Worm (Caenorhabditis elegans) whole organism, L1 larva: ENCODE results near the gene dyf-2.

Experiments used
- Y116A8C.19 ChIP-seq: sonication (generic microtip); optimal IDR thresholded peaks from 2 replicates; lab custom pipeline; 2016; ENCODE audit warnings: missing compliant biosample characterization, missing genetic modification characterization, borderline replicate concordance
- alr-1 ChIP-seq: fragments of 200-800 bp; sonication (Bioruptor generic); optimal IDR thresholded peaks from 2 replicates; lab custom pipeline; 2018; ENCODE audit warnings: borderline replicate concordance, mild to moderate bottlenecking, missing genetic modification characterization, missing compliant biosample characterization
- ceh-88 ChIP-seq: fragments of 200-800 bp; sonication (Bioruptor generic); IDR thresholded peaks from 2 replicates; pipeline ENCODE4 v1.3.6; 2022; ENCODE audit warnings: missing genetic modification characterization, missing compliant biosample characterization
- ces-1 ChIP-seq: fragments of 150-350 bp; optimal IDR thresholded peaks from 2 replicates; lab custom pipeline; 2014; ENCODE audit warnings: missing biosample characterization, missing genetic modification reagents, missing genetic modification characterization
- fkh-10 ChIP-seq: sonication (generic microtip); optimal IDR thresholded peaks from 2 replicates; lab custom pipeline; 2017; ENCODE audit warnings: missing biosample characterization, missing genetic modification reagents, missing genetic modification characterization
- fkh-4 ChIP-seq: sonication (generic microtip); optimal IDR thresholded peaks from 2 replicates; lab custom pipeline; 2016; ENCODE audit warnings: missing compliant biosample characterization, missing genetic modification characterization, borderline replicate concordance
- lin-15B ChIP-seq: fragments of 150-350 bp; sonication (generic microtip); optimal IDR thresholded peaks from 3 replicates; lab custom pipeline; 2014; ENCODE audit warnings: missing biosample characterization, missing genetic modification characterization
- nhr-11 ChIP-seq: fragments of 150-350 bp; optimal IDR thresholded peaks from 2 replicates; lab custom pipeline; 2014; ENCODE audit warnings: missing biosample characterization, missing genetic modification characterization

DNA sequence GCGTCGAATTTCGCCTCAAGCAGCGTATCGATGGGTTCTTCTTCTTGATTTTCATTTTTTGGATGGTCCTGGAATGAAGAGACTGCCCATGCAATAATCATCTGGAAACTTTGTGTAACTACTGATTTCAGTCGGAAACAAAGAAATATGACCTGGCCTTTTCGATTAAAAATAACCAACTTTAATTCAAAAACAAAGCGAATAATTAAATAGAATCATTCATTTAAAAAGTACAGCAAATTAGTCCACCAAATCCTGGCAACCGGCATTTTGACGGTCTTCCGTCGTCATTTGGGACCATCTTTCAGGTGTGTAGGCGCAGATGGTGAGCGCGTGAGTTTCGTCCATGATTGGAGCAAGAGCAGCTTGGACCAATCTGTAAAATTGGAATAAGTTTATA, 44.7 kb downstream of the dyf-2 start, which contains the start of gene acbp-5:
- no peak for TF ChIP-seq ceh-88 (GFP tag; lab: Robert Waterston, UW)
- no peak for TF ChIP-seq fkh-10 (GFP tag; lab: Kevin White, UChicago)
- no peak for TF ChIP-seq lin-15B
- no peak for TF ChIP-seq alr-1 (tag; lab: Kevin White, UChicago)
- no peak for TF ChIP-seq nhr-11 (tag; lab: Kevin White, UChicago)
- no peak for TF ChIP-seq fkh-4 (tag; lab: Kevin White, UChicago)
- no peak for TF ChIP-seq Y116A8C.19
- TF ChIP-seq ces-1 (GFP tag; lab: Kevin White, UChicago): no peak
